Worm (Caenorhabditis elegans) whole organism, L4/young adult: Measurements from ENCODE around the gene bgnt-1.3.

ENCODE experiments used
- W03F9.2 ChIP-seq: fragments of 150-350 bp; optimal IDR thresholded peaks from 2 replicates; lab custom pipeline; 2014; ENCODE audit warnings: missing biosample characterization, missing genetic modification characterization
- dao-5 ChIP-seq: sonication (generic microtip); optimal IDR thresholded peaks from 2 replicates; lab custom pipeline; 2016; ENCODE audit warnings: missing genotype, missing genetic modification characterization, moderate library complexity, missing compliant biosample characterization
- him-1 ChIP-seq: sonication (generic microtip); optimal IDR thresholded peaks from 2 replicates; lab custom pipeline; 2016; ENCODE audit warnings: missing genotype, missing genetic modification reagents, missing genetic modification characterization, missing compliant biosample characterization

DNA sequence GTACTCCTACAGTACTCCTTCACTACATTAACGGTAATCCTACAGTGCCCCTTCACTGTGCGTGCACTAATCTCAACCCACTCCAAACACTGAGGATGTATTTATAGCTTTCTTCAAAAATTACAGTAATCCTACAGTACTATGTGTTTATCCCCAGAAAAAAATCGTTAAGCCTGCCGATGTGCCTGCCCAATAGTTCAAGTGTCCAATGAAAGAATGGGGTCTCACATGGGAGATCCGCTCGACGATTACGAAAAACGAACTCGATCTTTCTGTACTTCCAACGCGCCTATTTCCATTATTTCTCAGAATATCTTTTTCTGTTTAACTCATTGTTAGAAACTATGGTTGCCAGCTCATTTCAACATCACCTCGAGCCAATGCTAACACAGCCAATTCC is 1.8 kb upstream of the bgnt-1.3 start, which contains the start of gene nhr-218:
- TF ChIP-seq W03F9.2 (tag; lab: Kevin White, UChicago) (no peak), him-1 (no peak), dao-5 (tag; lab: Kevin White, UChicago) (no peak)
